Fruit fly (Drosophila melanogaster) whole organism, embryonic: Measurements from ENCODE around the gene CG6800.
A peak's percentile ranks its signal among the peaks of the same experiment; 100 is the strongest.

Experiments
- Atf-2 ChIP-seq: fragments of 200-800 bp; sonication (Bioruptor generic); optimal IDR thresholded peaks from 2 replicates; lab custom pipeline; 2016; ENCODE audit warnings: missing biosample characterization, missing genetic modification characterization
- Blimp-1 ChIP-seq: fragments of 200-800 bp; sonication (Bioruptor generic); optimal IDR thresholded peaks from 3 replicates; lab custom pipeline; 2018; ENCODE audit warnings: missing biosample characterization, missing genetic modification characterization, mild to moderate bottlenecking, moderate library complexity, missing genetic modification reagents
- Bteb2 ChIP-seq: fragments of 200-800 bp; sonication (Bioruptor generic); optimal IDR thresholded peaks from 2 replicates; lab custom pipeline; 2016; ENCODE audit warnings: missing biosample characterization, missing genetic modification characterization
- CG10274 ChIP-seq: fragments of 200-800 bp; sonication (Bioruptor generic); optimal IDR thresholded peaks from 3 replicates; lab custom pipeline; 2017; ENCODE audit warnings: missing biosample characterization, mild to moderate bottlenecking, missing genetic modification characterization
- CG10366 ChIP-seq: fragments of 200-800 bp; sonication (Bioruptor generic); IDR thresholded peaks from 2 replicates; pipeline ENCODE4 v1.3.6; 2022; ENCODE audit warnings: missing biosample characterization, missing genetic modification characterization
- CG10979 ChIP-seq: fragments of 200-800 bp; sonication (Bioruptor generic); optimal IDR thresholded peaks from 2 replicates; lab custom pipeline; 2018; ENCODE audit warnings: missing biosample characterization, mild to moderate bottlenecking, missing genetic modification characterization, moderate library complexity
- CG11456 ChIP-seq: fragments of 200-800 bp; sonication (Bioruptor generic); IDR thresholded peaks from 3 replicates; pipeline ENCODE4 v1.3.6; 2022; ENCODE audit warnings: missing biosample characterization, missing genetic modification characterization
- CG11504 ChIP-seq: fragments of 200-800 bp; sonication (Bioruptor generic); optimal IDR thresholded peaks from 3 replicates; lab custom pipeline; 2019; ENCODE audit warnings: missing biosample characterization, mild to moderate bottlenecking, missing genetic modification characterization, moderate library complexity
- CG12744 ChIP-seq: fragments of 200-800 bp; sonication (Bioruptor generic); optimal IDR thresholded peaks from 2 replicates; lab custom pipeline; 2016; ENCODE audit warnings: missing biosample characterization, missing genetic modification characterization
- CG14441 ChIP-seq: fragments of 200-800 bp; sonication (Bioruptor generic); IDR thresholded peaks from 2 replicates; pipeline ENCODE4 v1.3.6; 2022; ENCODE audit warnings: missing biosample characterization, missing genetic modification characterization
- CG14965 ChIP-seq: fragments of 200-800 bp; sonication (Bioruptor generic); optimal IDR thresholded peaks from 2 replicates; lab custom pipeline; 2016; ENCODE audit warnings: missing biosample characterization, missing genetic modification characterization, borderline replicate concordance
- CG15696 ChIP-seq: fragments of 200-800 bp; sonication (Bioruptor generic); optimal IDR thresholded peaks from 2 replicates; lab custom pipeline; 2019; ENCODE audit warnings: missing biosample characterization, mild to moderate bottlenecking, missing genetic modification characterization, moderate library complexity
- CG1647 ChIP-seq: fragments of 200-800 bp; sonication (Bioruptor generic); optimal IDR thresholded peaks from 3 replicates; lab custom pipeline; 2016; ENCODE audit warnings: missing biosample characterization, missing genetic modification characterization
- CG18011 ChIP-seq: fragments of 200-800 bp; sonication (Bioruptor generic); optimal IDR thresholded peaks from 2 replicates; lab custom pipeline; 2017; ENCODE audit warnings: missing biosample characterization, missing genetic modification characterization, mild to moderate bottlenecking, moderate library complexity, missing genotype
- CG18262 ChIP-seq: fragments of 200-800 bp; optimal IDR thresholded peaks from 3 replicates; lab custom pipeline; 2019; ENCODE audit warnings: missing biosample characterization, mild to moderate bottlenecking, missing genetic modification characterization, moderate library complexity
- CG2678 ChIP-seq: fragments of 200-800 bp; sonication (Bioruptor generic); optimal IDR thresholded peaks from 3 replicates; lab custom pipeline; 2019; ENCODE audit warnings: missing biosample characterization, mild to moderate bottlenecking, missing genetic modification characterization, moderate library complexity
- CG30403 ChIP-seq: fragments of 200-800 bp; sonication (Bioruptor generic); optimal IDR thresholded peaks from 3 replicates; lab custom pipeline; 2016; ENCODE audit warnings: missing biosample characterization, missing genetic modification characterization
- CG31441 ChIP-seq: fragments of 200-800 bp; sonication (Bioruptor generic); IDR thresholded peaks from 2 replicates; pipeline ENCODE4 v1.3.6; 2022; ENCODE audit warnings: missing biosample characterization, missing genetic modification characterization
- CG43689 ChIP-seq: fragments of 200-800 bp; sonication (Bioruptor generic); IDR thresholded peaks from 2 replicates; pipeline ENCODE4 v1.3.6; 2022; ENCODE audit warnings: missing biosample characterization, missing genetic modification characterization
- CG7357 ChIP-seq: fragments of 200-800 bp; sonication (Bioruptor generic); IDR thresholded peaks from 3 replicates; pipeline ENCODE4 v1.3.6; 2022; ENCODE audit warnings: missing biosample characterization, missing genetic modification characterization
- Chrac-16 ChIP-seq: fragments of 200-800 bp; sonication (Bioruptor generic); optimal IDR thresholded peaks from 3 replicates; lab custom pipeline; 2016; ENCODE audit warnings: missing biosample characterization, missing genetic modification characterization
- CoRest ChIP-seq: fragments of 200-800 bp; sonication (Bioruptor generic); optimal IDR thresholded peaks from 3 replicates; lab custom pipeline; 2018; ENCODE audit warnings: missing biosample characterization, mild to moderate bottlenecking, missing genetic modification characterization, moderate library complexity
- D ChIP-seq, 2 experiments: fragments of 200-800 bp in 1 of 2; fragments of >200 bp in 1 of 2; sonication (Bioruptor generic) in 1 of 2; optimal IDR thresholded peaks; 2 replicates in 1 of 2; 3 replicates in 1 of 2; lab custom pipeline; 2017; ENCODE audit warnings: mild to moderate bottlenecking in 1 of 2, missing biosample characterization in 1 of 2, missing genetic modification characterization in 1 of 2, missing genetic modification reagents in 1 of 2
- Dad ChIP-seq: fragments of 200-800 bp; sonication (Bioruptor generic); optimal IDR thresholded peaks from 3 replicates; lab custom pipeline; 2016; ENCODE audit warnings: missing biosample characterization, missing genetic modification characterization
- Dek ChIP-seq: fragments of 200-800 bp; sonication (Bioruptor generic); optimal IDR thresholded peaks from 3 replicates; lab custom pipeline; 2019; ENCODE audit warnings: missing biosample characterization, mild to moderate bottlenecking, missing genetic modification characterization, moderate library complexity
- Fer1 ChIP-seq: fragments of 200-800 bp; sonication (Bioruptor generic); optimal IDR thresholded peaks from 2 replicates; lab custom pipeline; 2017; ENCODE audit warnings: missing biosample characterization, mild to moderate bottlenecking, missing genetic modification characterization
- Fer2 ChIP-seq: fragments of 200-800 bp; sonication (Bioruptor generic); optimal IDR thresholded peaks from 2 replicates; lab custom pipeline; 2018; ENCODE audit warnings: missing biosample characterization, mild to moderate bottlenecking, missing genetic modification characterization, moderate library complexity
- HLHmδ ChIP-seq: fragments of 200-800 bp; sonication (Bioruptor generic); optimal IDR thresholded peaks from 2 replicates; lab custom pipeline; 2018; ENCODE audit warnings: missing biosample characterization, mild to moderate bottlenecking, missing genetic modification characterization, moderate library complexity
- Kr ChIP-seq: fragments of 200-800 bp; sonication (Bioruptor generic); optimal IDR thresholded peaks from 2 replicates; lab custom pipeline; 2017; ENCODE audit warnings: missing biosample characterization, mild to moderate bottlenecking, missing genetic modification characterization
- Sox102F ChIP-seq: fragments of 200-800 bp; sonication (Bioruptor generic); optimal IDR thresholded peaks from 2 replicates; lab custom pipeline; 2018; ENCODE audit warnings: missing biosample characterization, mild to moderate bottlenecking, missing genetic modification characterization, moderate library complexity
- Stat92E ChIP-seq, 3 experiments: fragments of >200 bp in 2 of 3; fragments of 200-800 bp in 1 of 3; sonication (Bioruptor generic) in 1 of 3; optimal IDR thresholded peaks; 2 replicates each; lab custom pipeline; 2017 to 2019; ENCODE audit warnings: missing biosample characterization in 3 of 3, missing genetic modification characterization in 3 of 3, mild to moderate bottlenecking in 1 of 3, moderate library complexity in 1 of 3
- Xrp1 ChIP-seq: fragments of 200-800 bp; sonication (Bioruptor generic); IDR thresholded peaks from 2 replicates; pipeline ENCODE4 v1.3.6; 2022; ENCODE audit warnings: missing biosample characterization, missing genetic modification characterization
- al ChIP-seq: fragments of 200-800 bp; sonication (Bioruptor generic); IDR thresholded peaks from 2 replicates; pipeline ENCODE4 v1.3.6; 2022; ENCODE audit warnings: missing biosample characterization, missing genetic modification characterization
- ara ChIP-seq: fragments of 200-800 bp; sonication (Bioruptor generic); IDR thresholded peaks from 2 replicates; pipeline ENCODE4 v1.3.6; 2022; ENCODE audit warnings: missing biosample characterization, missing genetic modification characterization
- cwo ChIP-seq: fragments of 200-800 bp; sonication (Bioruptor generic); optimal IDR thresholded peaks from 3 replicates; lab custom pipeline; 2017; ENCODE audit warnings: missing biosample characterization, missing genetic modification characterization, mild to moderate bottlenecking, moderate library complexity, missing genetic modification reagents
- ems ChIP-seq: fragments of 200-800 bp; sonication (Bioruptor generic); optimal IDR thresholded peaks from 3 replicates; lab custom pipeline; 2016; ENCODE audit warnings: missing biosample characterization, missing genetic modification characterization
- eve ChIP-seq, 2 experiments: fragments of >200 bp; optimal IDR thresholded peaks; 2 replicates each; lab custom pipeline; 2017; ENCODE audit warnings: missing biosample characterization in 2 of 2, missing genetic modification characterization in 2 of 2
- fd96Cb ChIP-seq: fragments of 200-800 bp; sonication (Bioruptor generic); optimal IDR thresholded peaks from 2 replicates; lab custom pipeline; 2018; ENCODE audit warnings: missing biosample characterization, mild to moderate bottlenecking, missing genetic modification characterization, moderate library complexity
- gro ChIP-seq: fragments of 200-800 bp; sonication (Bioruptor generic); optimal IDR thresholded peaks from 2 replicates; lab custom pipeline; 2016; ENCODE audit warnings: missing biosample characterization, missing genetic modification characterization
- h ChIP-seq: fragments of >200 bp; optimal IDR thresholded peaks from 2 replicates; lab custom pipeline; 2017
- hb ChIP-seq: fragments of 200-800 bp; sonication (Bioruptor generic); IDR thresholded peaks from 3 replicates; pipeline ENCODE4 v1.3.6; 2022; ENCODE audit warnings: missing biosample characterization, missing genetic modification characterization; ENCODE audit not compliant: partially characterized antibody
- ind ChIP-seq: fragments of 200-800 bp; sonication (Bioruptor generic); optimal IDR thresholded peaks from 3 replicates; lab custom pipeline; 2016; ENCODE audit warnings: missing biosample characterization, missing genetic modification characterization
- insv ChIP-seq, 2 experiments: fragments of 200-800 bp; sonication (Bioruptor generic); optimal IDR thresholded peaks; 3 replicates each; lab custom pipeline; 2016 to 2018; ENCODE audit warnings: missing biosample characterization in 2 of 2, missing genetic modification characterization in 2 of 2
- maf-S ChIP-seq: fragments of 200-800 bp; sonication (Bioruptor generic); optimal IDR thresholded peaks from 2 replicates; lab custom pipeline; 2016; ENCODE audit warnings: missing biosample characterization, missing genetic modification characterization
- schlank ChIP-seq: fragments of 200-800 bp; sonication (Bioruptor generic); optimal IDR thresholded peaks from 2 replicates; lab custom pipeline; 2018; ENCODE audit warnings: missing biosample characterization, mild to moderate bottlenecking, missing genetic modification characterization
- sisA ChIP-seq: fragments of 200-800 bp; sonication (Bioruptor generic); IDR thresholded peaks from 2 replicates; pipeline ENCODE4 v1.3.6; 2022; ENCODE audit warnings: missing biosample characterization, missing genetic modification characterization
- slou ChIP-seq: fragments of 200-800 bp; sonication (Bioruptor generic); optimal IDR thresholded peaks from 3 replicates; lab custom pipeline; 2016; ENCODE audit warnings: missing biosample characterization, missing genetic modification characterization
- sob ChIP-seq: fragments of 200-800 bp; sonication (Bioruptor generic); IDR thresholded peaks from 2 replicates; pipeline ENCODE4 v1.3.6; 2022; ENCODE audit warnings: missing biosample characterization, missing genetic modification characterization
- tx ChIP-seq: fragments of 200-800 bp; sonication (Bioruptor generic); optimal IDR thresholded peaks from 2 replicates; lab custom pipeline; 2016; ENCODE audit warnings: missing biosample characterization, missing genetic modification characterization
- usp ChIP-seq: fragments of >200 bp; optimal IDR thresholded peaks from 2 replicates; lab custom pipeline; 2017; ENCODE audit warnings: missing biosample characterization, missing genetic modification characterization
- wor ChIP-seq: fragments of 200-800 bp; sonication (Bioruptor generic); IDR thresholded peaks from 2 replicates; pipeline ENCODE4 v1.3.6; 2022; ENCODE audit warnings: missing biosample characterization, missing genetic modification characterization

The CG6800 gene

dm6 chr3R:21732901-21733300 is 43.0 kb upstream of the CG6800 start (continued):
- TF ChIP-seq ind (GFP tag; lab: Kevin White, UChicago) (no peak), ara (GFP tag; lab: Robert Waterston, UW) (peak; percentile 54; the same call in 1 of the 2 replicates), CG10366 (GFP tag; lab: Robert Waterston, UW) (peak; percentile 25; the same call in 1 of the 2 replicates), Bteb2 (GFP tag; lab: Kevin White, UChicago) (no peak), usp (GFP tag; lab: Kevin White, UChicago) (no peak), hb (no peak), al (no peak), Sox102F (GFP tag; lab: Kevin White, UChicago) (peak; percentile 35), fd96Cb (tag; lab: Kevin White, UChicago) (no peak), gro (GFP tag; lab: Kevin White, UChicago) (no peak), h (lab: Kevin White, UChicago) (no peak), Chrac-16 (no peak), wor (GFP tag; lab: Robert Waterston, UW) (peak; percentile 34; the same call in 1 of the 2 replicates), insv (GFP tag; optimal IDR thresholded peaks at IDR 0.05; lab: Kevin White, UChicago) (no peak), CG43689 (GFP tag; lab: Robert Waterston, UW) (no peak), Blimp-1 (peak; percentile 62), CG11504 (peak; percentile 47), Xrp1 (GFP tag; lab: Robert Waterston, UW) (peak; percentile 49; the same call in 1 of the 2 replicates), CG7357 (GFP tag; lab: Robert Waterston, UW) (no peak), CG11456 (GFP tag; lab: Robert Waterston, UW) (0 out of 3 replicates have a peak, but pooled peaks have one; percentile 15), schlank (no peak), CG14441 (GFP tag; lab: Robert Waterston, UW) (no peak), CG1647 (GFP tag; lab: Kevin White, UChicago) (no peak), CG2678 (tag; lab: Kevin White, UChicago) (no peak), CG18262 (tag; lab: Kevin White, UChicago) (peak; percentile 10), HLHmδ (GFP tag; lab: Kevin White, UChicago) (no peak), Dad (GFP tag; lab: Kevin White, UChicago) (no peak), CG30403 (GFP tag; lab: Kevin White, UChicago) (no peak), CG12744 (GFP tag; lab: Kevin White, UChicago) (no peak), CG15696 (tag; lab: Kevin White, UChicago) (no peak), Atf-2 (no peak), Kr (no peak), cwo (GFP tag; lab: Kevin White, UChicago) (no peak), tx (GFP tag; lab: Kevin White, UChicago) (no peak), sisA (GFP tag; lab: Robert Waterston, UW) (no peak), eve (GFP tag; optimal IDR thresholded peaks at IDR 0.05; lab: Kevin White, UChicago) (no peak), ems (no peak), sob (GFP tag; lab: Robert Waterston, UW) (no peak), CG10274 (GFP tag; lab: Kevin White, UChicago) (no peak), slou (no peak), CG14965 (no peak), CoRest (tag; lab: Kevin White, UChicago) (no peak), Stat92E (GFP tag; optimal IDR thresholded peaks at IDR 0.05; lab: Kevin White, UChicago) (no peak), CG31441 (0 out of 2 replicates have a peak, but pooled peaks have one; percentile 17), CG10979 (tag; lab: Kevin White, UChicago) (peak; percentile 44), maf-S (GFP tag; lab: Kevin White, UChicago) (no peak), CG18011 (no peak), Dek (tag; lab: Kevin White, UChicago) (no peak), Fer1 (GFP tag; lab: Kevin White, UChicago) (no peak), Fer2 (no peak), D (optimal IDR thresholded peaks at IDR 0.05; lab: Kevin White, UChicago) (no peak), D (GFP tag; optimal IDR thresholded peaks at IDR 0.05; lab: Kevin White, UChicago) (no peak)
